Fruit fly (Drosophila melanogaster): Measurements from ENCODE around the gene Arp1.

DNA sequence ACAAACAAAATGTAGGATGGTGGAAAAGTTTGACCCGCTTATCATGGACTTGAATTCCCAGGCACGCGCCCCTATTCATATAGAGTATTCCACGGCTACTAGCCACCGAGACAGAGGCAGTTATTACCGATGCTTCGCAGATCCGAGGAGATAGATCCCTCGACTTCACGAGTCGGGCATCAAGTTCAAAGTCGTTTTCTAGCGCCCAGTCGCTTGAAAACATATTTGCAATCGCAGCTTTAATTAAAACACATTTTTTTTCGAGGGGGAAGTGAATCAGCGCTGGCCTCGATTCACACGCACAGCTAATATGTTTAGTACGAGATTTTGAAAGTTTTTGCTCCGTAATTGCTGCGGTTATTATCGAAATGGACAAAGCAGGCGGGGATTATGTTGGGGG, 23.7 kb downstream of the Arp1 start:
- TF ChIP-seq Ets98B (GFP tag; IDR thresholded peaks at IDR 0.05) (no peak), Pif1A (GFP tag; optimal IDR thresholded peaks at IDR 0.05) (no peak), CG9948 (tag; optimal IDR thresholded peaks at IDR 0.05) (no peak), CG12605 (GFP tag; IDR thresholded peaks at IDR 0.05) (no peak), D1 (tag; optimal IDR thresholded peaks at IDR 0.05) (no peak), Snoo (tag; optimal IDR thresholded peaks at IDR 0.05) (no peak), EcR (GFP tag; optimal IDR thresholded peaks at IDR 0.05) (no peak), CG4496 (GFP tag; IDR thresholded peaks at IDR 0.05) (0 out of 3 replicates have a peak, but pooled peaks have one; percentile 13), rn (GFP tag; IDR thresholded peaks at IDR 0.05) (no peak), CG10348 (GFP tag; IDR thresholded peaks at IDR 0.05) (no peak), CG13204 (GFP tag; optimal IDR thresholded peaks at IDR 0.05) (no peak), CG17806 (tag; optimal IDR thresholded peaks at IDR 0.05) (no peak)

Data from whole organism, pupa.